Worm (Caenorhabditis elegans): ENCODE data around the gene T20B12.7.

DNA sequence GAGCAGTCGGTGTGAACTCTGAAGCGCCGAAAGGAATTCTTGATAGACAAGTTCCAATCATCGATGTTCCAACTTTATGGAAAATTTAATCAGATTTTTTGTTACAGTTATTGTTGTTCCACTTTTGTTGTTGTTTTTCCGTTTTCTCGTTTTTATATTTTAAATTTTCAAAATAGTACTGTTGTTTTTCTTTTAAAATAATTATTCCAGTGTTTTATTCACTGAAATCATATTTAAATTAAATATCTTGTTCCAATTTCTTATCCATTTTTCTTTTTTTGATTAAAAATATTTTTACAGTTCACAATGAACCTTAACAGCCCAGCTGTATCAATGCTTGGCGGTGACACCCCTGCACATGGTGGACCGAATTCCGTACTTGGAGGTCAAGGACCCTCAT, 4.9 kb upstream of the T20B12.7 start, which contains the start of gene tbp-1:
- TF ChIP-seq nhr-12 (tag; optimal IDR thresholded peaks at IDR 0.05), result no peak
- TF ChIP-seq crh-2 (tag; optimal IDR thresholded peaks at IDR 0.05), result no peak
- TF ChIP-seq snpc-4 (tag; optimal IDR thresholded peaks at IDR 0.05), result no peak
- TF ChIP-seq ztf-11 (tag; optimal IDR thresholded peaks at IDR 0.05), result no peak
- TF ChIP-seq unc-62 (GFP tag; optimal IDR thresholded peaks at IDR 0.05), result no peak
- no peak for TF ChIP-seq sma-3 (GFP tag; optimal IDR thresholded peaks at IDR 0.05)

Measured in whole organism, L2 larva.